Fruit fly (Drosophila melanogaster) whole organism, wandering third instar larva: ENCODE results near the gene CG42680.

Source experiments
- Abd-B ChIP-seq: fragments of >200 bp; optimal IDR thresholded peaks from 2 replicates; lab custom pipeline; 2017; ENCODE audit warnings: missing biosample characterization, missing genetic modification characterization
- CG32264 ChIP-seq: fragments of 200-800 bp; sonication (Bioruptor generic); optimal IDR thresholded peaks from 2 replicates; lab custom pipeline; 2016; ENCODE audit warnings: missing biosample characterization, missing genetic modification characterization
- CG9705 ChIP-seq: fragments of 200-800 bp; sonication (Bioruptor generic); optimal IDR thresholded peaks from 2 replicates; lab custom pipeline; 2018; ENCODE audit warnings: missing biosample characterization, mild to moderate bottlenecking, missing genetic modification characterization
- CrebA ChIP-seq: fragments of 200-800 bp; sonication (Bioruptor generic); optimal IDR thresholded peaks from 2 replicates; lab custom pipeline; 2016; ENCODE audit warnings: missing biosample characterization, mild to moderate bottlenecking, missing genetic modification characterization, borderline replicate concordance
- Dfd ChIP-seq: fragments of >200 bp; optimal IDR thresholded peaks from 2 replicates; lab custom pipeline; 2017; ENCODE audit warnings: missing biosample characterization, missing genetic modification characterization
- Dif ChIP-seq: fragments of 200-275, 200-300 bp; sonication (Bioruptor generic); optimal IDR thresholded peaks from 2 replicates; lab custom pipeline; 2018; ENCODE audit warnings: missing biosample characterization, missing genetic modification characterization; ENCODE audit not compliant: partially characterized antibody
- GATAd ChIP-seq: sonication (Bioruptor generic); optimal IDR thresholded peaks from 2 replicates; lab custom pipeline; 2016; ENCODE audit warnings: missing biosample characterization, missing genetic modification characterization
- HLH106 ChIP-seq: fragments of 200-800 bp; optimal IDR thresholded peaks from 3 replicates; lab custom pipeline; 2019; ENCODE audit warnings: missing biosample characterization, mild to moderate bottlenecking, missing genetic modification characterization, moderate library complexity
- Hnf4 ChIP-seq: fragments of 200-800 bp; sonication (Bioruptor generic); optimal IDR thresholded peaks from 2 replicates; lab custom pipeline; 2016; ENCODE audit warnings: missing biosample characterization, mild to moderate bottlenecking, missing genetic modification characterization
- Hr78 ChIP-seq: fragments of >200 bp; optimal IDR thresholded peaks from 2 replicates; lab custom pipeline; 2017; ENCODE audit warnings: missing biosample characterization, missing genetic modification characterization
- Hr83 ChIP-seq: fragments of 200-300 bp; sonication (Bioruptor generic); optimal IDR thresholded peaks from 2 replicates; lab custom pipeline; 2016; ENCODE audit warnings: missing biosample characterization, mild to moderate bottlenecking, missing genetic modification characterization, moderate library complexity; ENCODE audit not compliant: poor library complexity, severe bottlenecking
- Jra ChIP-seq: sonication (Bioruptor generic); optimal IDR thresholded peaks from 2 replicates; lab custom pipeline; 2016; ENCODE audit warnings: missing biosample characterization, missing genetic modification characterization
- Mio ChIP-seq: sonication (Bioruptor generic); optimal IDR thresholded peaks from 2 replicates; lab custom pipeline; 2016; ENCODE audit warnings: missing biosample characterization, missing genetic modification characterization
- Myc ChIP-seq: fragments of >200 bp; optimal IDR thresholded peaks from 2 replicates; lab custom pipeline; 2017
- N ChIP-seq: fragments of >200 bp; optimal IDR thresholded peaks from 2 replicates; lab custom pipeline; 2018; ENCODE audit warnings: missing biosample characterization, missing external identifiers, missing genetic modification characterization
- OdsH ChIP-seq: fragments of 200-800 bp; sonication (Bioruptor generic); optimal IDR thresholded peaks from 2 replicates; lab custom pipeline; 2016; ENCODE audit warnings: missing biosample characterization, mild to moderate bottlenecking, missing genetic modification characterization
- Rel ChIP-seq, 2 experiments: fragments of 200-800 bp; sonication (Bioruptor generic) in 1 of 2; optimal IDR thresholded peaks; 2 replicates in 1 of 2; 3 replicates in 1 of 2; lab custom pipeline; 2016 to 2019; ENCODE audit warnings: mild to moderate bottlenecking in 2 of 2, missing biosample characterization in 2 of 2, missing genetic modification characterization in 2 of 2, moderate library complexity in 1 of 2
- Sp1 ChIP-seq: fragments of 200-800 bp; sonication (Bioruptor generic); optimal IDR thresholded peaks from 3 replicates; lab custom pipeline; 2019; ENCODE audit warnings: missing biosample characterization, mild to moderate bottlenecking, missing genetic modification characterization, moderate library complexity
- Vsx2 ChIP-seq: fragments of 200-300, 225-300 bp; sonication (Bioruptor generic); optimal IDR thresholded peaks from 2 replicates; lab custom pipeline; 2018; ENCODE audit warnings: missing biosample characterization, missing genetic modification characterization; ENCODE audit not compliant: partially characterized antibody
- br ChIP-seq: fragments of 200-800 bp; sonication (Bioruptor generic); optimal IDR thresholded peaks from 2 replicates; lab custom pipeline; 2016; ENCODE audit warnings: missing biosample characterization, missing genetic modification characterization
- brk ChIP-seq: fragments of 200-800 bp; sonication (Bioruptor generic); optimal IDR thresholded peaks from 2 replicates; lab custom pipeline; 2016; ENCODE audit warnings: missing biosample characterization, mild to moderate bottlenecking, missing genetic modification characterization
- dl ChIP-seq, 2 experiments: fragments of 175-275, 200-275 bp in 1 of 2; fragments of 200-275 bp in 1 of 2; sonication (Bioruptor generic); optimal IDR thresholded peaks; lab custom pipeline; 2018; ENCODE audit warnings: mild to moderate bottlenecking in 2 of 2, missing biosample characterization in 2 of 2, missing genetic modification characterization in 2 of 2, moderate library complexity in 2 of 2; ENCODE audit not compliant: partially characterized antibody in 2 of 2, insufficient read depth in 1 of 2
- dmrt93B ChIP-seq: fragments of 200-800 bp; sonication (Bioruptor generic); optimal IDR thresholded peaks from 2 replicates; lab custom pipeline; 2018; ENCODE audit warnings: missing biosample characterization, mild to moderate bottlenecking, missing genetic modification characterization
- dsf ChIP-seq: sonication (Bioruptor generic); optimal IDR thresholded peaks from 2 replicates; lab custom pipeline; 2016; ENCODE audit warnings: missing biosample characterization, missing genetic modification characterization, borderline replicate concordance
- ey ChIP-seq: fragments of 200-800 bp; sonication (Bioruptor generic); optimal IDR thresholded peaks from 2 replicates; lab custom pipeline; 2016; ENCODE audit warnings: missing biosample characterization, missing genetic modification characterization
- foxo ChIP-seq, 2 experiments: fragments of 200-800 bp; sonication (Bioruptor generic); optimal IDR thresholded peaks; 2 replicates in 1 of 2; 3 replicates in 1 of 2; lab custom pipeline; 2016 to 2017; ENCODE audit warnings: missing biosample characterization in 2 of 2, missing genetic modification characterization in 2 of 2
- fru ChIP-seq: fragments of 200-800 bp; sonication (Bioruptor generic); optimal IDR thresholded peaks from 3 replicates; lab custom pipeline; 2016; ENCODE audit warnings: missing biosample characterization, mild to moderate bottlenecking, missing genetic modification characterization
- h ChIP-seq: fragments of 200-800 bp; sonication (Bioruptor generic); optimal IDR thresholded peaks from 3 replicates; lab custom pipeline; 2016; ENCODE audit warnings: missing biosample characterization, mild to moderate bottlenecking, missing genetic modification characterization
- jim ChIP-seq: fragments of 175-275, 200-325 bp; sonication (Bioruptor generic); optimal IDR thresholded peaks from 2 replicates; lab custom pipeline; 2016; ENCODE audit warnings: missing biosample characterization, mild to moderate bottlenecking, missing genetic modification characterization
- lola ChIP-seq: fragments of >200 bp; optimal IDR thresholded peaks from 2 replicates; lab custom pipeline; 2017; ENCODE audit warnings: missing biosample characterization, missing genetic modification characterization
- pan ChIP-seq: fragments of >200 bp; optimal IDR thresholded peaks from 2 replicates; lab custom pipeline; 2017
- psq ChIP-seq: fragments of 200-800 bp; sonication (Bioruptor generic); optimal IDR thresholded peaks from 3 replicates; lab custom pipeline; 2017; ENCODE audit warnings: missing biosample characterization, mild to moderate bottlenecking, missing genetic modification characterization, moderate library complexity
- rgr ChIP-seq: fragments of 200-800 bp; sonication (Bioruptor generic); optimal IDR thresholded peaks from 3 replicates; lab custom pipeline; 2016; ENCODE audit warnings: missing biosample characterization, mild to moderate bottlenecking, missing genetic modification characterization
- sage ChIP-seq: fragments of 200-800 bp; sonication (Bioruptor generic); optimal IDR thresholded peaks from 2 replicates; lab custom pipeline; 2016; ENCODE audit warnings: missing biosample characterization, mild to moderate bottlenecking, missing genetic modification characterization
- sv ChIP-seq: fragments of 200-800 bp; sonication (Bioruptor generic); optimal IDR thresholded peaks from 3 replicates; lab custom pipeline; 2016; ENCODE audit warnings: missing biosample characterization, missing genetic modification characterization
- tai ChIP-seq: sonication (Bioruptor generic); optimal IDR thresholded peaks from 2 replicates; lab custom pipeline; 2016; ENCODE audit warnings: missing biosample characterization, missing genetic modification characterization
- usp ChIP-seq: fragments of >200 bp; optimal IDR thresholded peaks from 2 replicates; lab custom pipeline; 2017; ENCODE audit warnings: missing biosample characterization, missing genetic modification characterization
- woc ChIP-seq: sonication (Bioruptor generic); optimal IDR thresholded peaks from 2 replicates; lab custom pipeline; 2016; ENCODE audit warnings: missing biosample characterization, mild to moderate bottlenecking, missing genetic modification characterization

The CG42680 gene

DNA sequence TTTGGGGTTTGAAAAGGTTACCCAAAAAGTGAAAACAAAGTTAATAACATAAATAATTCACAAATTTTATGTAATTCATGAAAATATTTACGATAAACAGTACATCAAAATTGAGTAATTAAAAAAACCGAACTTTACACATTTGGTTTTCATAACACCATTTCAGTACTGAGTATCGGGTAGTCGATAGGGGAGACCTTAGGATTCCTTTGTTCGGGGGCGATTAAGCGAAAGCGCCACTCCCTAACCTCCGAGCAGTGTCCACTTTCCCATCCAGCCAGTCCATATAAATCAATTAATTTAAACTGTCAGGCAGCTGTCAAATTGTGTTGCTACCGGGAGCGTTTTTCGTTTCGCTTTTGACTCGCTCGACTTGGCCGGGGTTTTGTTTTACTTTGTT is 25.7 kb downstream of the CG42680 start:
- TF ChIP-seq OdsH (GFP tag; lab: Kevin White, UChicago) (peak; percentile 33), Myc (lab: Kevin White, UChicago) (no peak), foxo (GFP tag; optimal IDR thresholded peaks at IDR 0.05; lab: Kevin White, UChicago) (peak in 1 of 2 experiments; percentile 56), Mio (GFP tag; lab: Kevin White, UChicago) (no peak), brk (GFP tag; lab: Kevin White, UChicago) (no peak), Hr78 (GFP tag; lab: Kevin White, UChicago) (no peak), Hnf4 (GFP tag; lab: Kevin White, UChicago) (no peak), dmrt93B (no peak), woc (GFP tag; lab: Kevin White, UChicago) (peak; percentile 16), psq (GFP tag; lab: Kevin White, UChicago) (peak; percentile 22), Rel (GFP tag; optimal IDR thresholded peaks at IDR 0.05; lab: Kevin White, UChicago) (no peak), Rel (tag; optimal IDR thresholded peaks at IDR 0.05; lab: Kevin White, UChicago) (no peak), CrebA (GFP tag; lab: Kevin White, UChicago) (no peak), dsf (GFP tag; lab: Kevin White, UChicago) (no peak), h (GFP tag; lab: Kevin White, UChicago) (peak; percentile 41), Dfd (GFP tag; lab: Kevin White, UChicago) (no peak), HLH106 (tag; lab: Kevin White, UChicago) (peak; percentile 34), Sp1 (GFP tag; lab: Kevin White, UChicago) (peak; percentile 20), ey (peak; percentile 0), fru (GFP tag; lab: Kevin White, UChicago) (peak; percentile 53), GATAd (GFP tag; lab: Kevin White, UChicago) (no peak), Hr83 (GFP tag; lab: Kevin White, UChicago) (no peak), br (GFP tag; lab: Kevin White, UChicago) (peak; percentile 38), pan (lab: Kevin White, UChicago) (no peak), rgr (peak; percentile 42), N (GFP tag; lab: Kevin White, UChicago) (no peak)

DNA sequence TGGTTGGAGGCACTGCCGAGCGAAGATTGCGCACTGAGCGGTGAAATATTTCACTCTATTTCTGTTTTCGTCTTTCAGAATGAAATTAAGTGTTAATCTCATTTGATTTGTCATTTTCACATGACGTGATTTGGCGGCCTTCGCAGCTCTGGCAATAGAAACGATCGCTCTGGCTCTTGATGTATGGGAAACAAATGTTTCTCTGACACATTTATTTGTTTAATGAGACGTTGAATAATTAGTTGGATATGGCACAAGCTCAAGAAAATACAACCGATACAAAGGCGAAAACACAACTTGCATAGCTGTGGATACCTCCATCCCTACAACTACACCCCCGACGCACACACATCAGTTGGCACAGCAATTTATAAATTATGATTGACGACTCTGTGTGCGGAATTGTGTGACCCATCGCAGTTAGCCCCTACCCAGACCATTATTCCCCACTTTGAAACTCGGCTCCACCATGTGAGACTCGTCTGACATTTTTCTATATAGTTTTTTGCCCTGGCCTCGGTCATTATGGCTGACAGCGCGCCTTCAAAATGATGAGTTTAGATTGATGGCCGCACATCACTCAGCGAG is 29.1 kb downstream of the CG42680 start:
- TF ChIP-seq tai (GFP tag; lab: Kevin White, UChicago) (no peak), psq (GFP tag; lab: Kevin White, UChicago) (no peak), sage (GFP tag; lab: Kevin White, UChicago) (no peak), HLH106 (tag; lab: Kevin White, UChicago) (no peak), N (GFP tag; lab: Kevin White, UChicago) (no peak), h (GFP tag; lab: Kevin White, UChicago) (no peak)

DNA sequence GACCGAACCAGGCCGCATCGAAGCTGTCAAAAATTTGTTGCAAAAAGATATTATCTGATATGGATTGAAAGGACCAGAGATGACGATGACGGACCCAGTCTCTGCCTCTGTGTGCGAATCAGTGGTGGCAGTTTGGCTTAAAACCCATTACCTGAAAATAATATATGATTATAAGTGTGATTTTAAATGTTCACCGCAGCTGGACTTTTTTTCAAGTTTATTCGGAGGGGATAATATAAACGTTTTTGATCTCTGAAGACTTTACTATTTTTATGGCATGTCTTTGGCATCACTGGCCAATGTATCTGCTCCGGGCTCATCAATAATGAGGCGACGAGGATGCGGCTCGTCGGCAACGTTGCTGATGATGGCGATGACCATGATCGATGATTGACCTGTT is 30.3 kb downstream of the CG42680 start:
- TF ChIP-seq h (GFP tag; lab: Kevin White, UChicago): peak; percentile 92
- TF ChIP-seq Jra: peak; percentile 62
- peak; percentile 92 for TF ChIP-seq OdsH (GFP tag; lab: Kevin White, UChicago)
- peak; percentile 22 for TF ChIP-seq CrebA (GFP tag; lab: Kevin White, UChicago)
- no peak for TF ChIP-seq Hr83 (GFP tag; lab: Kevin White, UChicago)
- TF ChIP-seq rgr: peak; percentile 91
- TF ChIP-seq br (GFP tag; lab: Kevin White, UChicago): peak; percentile 91
- no peak for TF ChIP-seq dsf (GFP tag; lab: Kevin White, UChicago)
- TF ChIP-seq fru (GFP tag; lab: Kevin White, UChicago): peak; percentile 92
- TF ChIP-seq psq (GFP tag; lab: Kevin White, UChicago): peak; percentile 81
- peak; percentile 58 for TF ChIP-seq CG9705
- TF ChIP-seq Myc (lab: Kevin White, UChicago): peak; percentile 67
- no peak for TF ChIP-seq GATAd (GFP tag; lab: Kevin White, UChicago)
- peak; percentile 84 for TF ChIP-seq brk (GFP tag; lab: Kevin White, UChicago)
- TF ChIP-seq Dif (GFP tag; lab: Kevin White, UChicago): no peak
- no peak for TF ChIP-seq Abd-B (GFP tag; lab: Kevin White, UChicago)
- TF ChIP-seq lola (GFP tag; lab: Kevin White, UChicago): no peak
- no peak for TF ChIP-seq Mio (GFP tag; lab: Kevin White, UChicago)
- TF ChIP-seq Dfd (GFP tag; lab: Kevin White, UChicago): no peak
- TF ChIP-seq pan (lab: Kevin White, UChicago): no peak
- TF ChIP-seq jim (GFP tag; lab: Kevin White, UChicago): no peak
- peak; percentile 54 for TF ChIP-seq tai (GFP tag; lab: Kevin White, UChicago)
- peak; percentile 88 for TF ChIP-seq woc (GFP tag; lab: Kevin White, UChicago)
- TF ChIP-seq Hr78 (GFP tag; lab: Kevin White, UChicago): no peak
- TF ChIP-seq sv (GFP tag; lab: Kevin White, UChicago): no peak
- TF ChIP-seq CG32264: peak; percentile 61
- peak; percentile 35 to 90 for TF ChIP-seq foxo (GFP tag; optimal IDR thresholded peaks at IDR 0.05; lab: Kevin White, UChicago)
- peak; percentile 78 for TF ChIP-seq sage (GFP tag; lab: Kevin White, UChicago)
- no peak for TF ChIP-seq usp (GFP tag; lab: Kevin White, UChicago)
- peak; percentile 83 for TF ChIP-seq Hnf4 (GFP tag; lab: Kevin White, UChicago)
- peak; percentile 85 for TF ChIP-seq HLH106 (tag; lab: Kevin White, UChicago)
- TF ChIP-seq Rel (GFP tag; optimal IDR thresholded peaks at IDR 0.05; lab: Kevin White, UChicago): peak; percentile 13
- TF ChIP-seq Rel (tag; optimal IDR thresholded peaks at IDR 0.05; lab: Kevin White, UChicago): peak; percentile 49
- peak; percentile 87 for TF ChIP-seq ey
- TF ChIP-seq dl (GFP tag; optimal IDR thresholded peaks at IDR 0.05; lab: Kevin White, UChicago; ENCODE audit: insufficient read depth in 1 of 2, partially characterized antibody in 2 of 2): no peak
- TF ChIP-seq N (GFP tag; lab: Kevin White, UChicago): no peak
- TF ChIP-seq dmrt93B: peak; percentile 58
- TF ChIP-seq Sp1 (GFP tag; lab: Kevin White, UChicago): peak; percentile 86
- no peak for TF ChIP-seq Vsx2
